Worm (Caenorhabditis elegans) whole organism, L3 larva: ENCODE measurements around the gene tmem-132.

ENCODE experiments used
- ceh-82 ChIP-seq: fragments of 150-350 bp; optimal IDR thresholded peaks from 2 replicates; lab custom pipeline; 2014; ENCODE audit warnings: missing biosample characterization, missing genetic modification characterization
- ceh-9 ChIP-seq: sonication (generic microtip); optimal IDR thresholded peaks from 2 replicates; lab custom pipeline; 2018; ENCODE audit warnings: missing biosample characterization, missing genetic modification characterization
- fkh-10 ChIP-seq: sonication (generic microtip); optimal IDR thresholded peaks from 2 replicates; lab custom pipeline; 2017; ENCODE audit warnings: missing biosample characterization, missing genetic modification reagents, missing genetic modification characterization
- jun-1 ChIP-seq: fragments of 150-350 bp; optimal IDR thresholded peaks from 2 replicates; lab custom pipeline; 2014; ENCODE audit warnings: missing biosample characterization, missing genetic modification reagents, missing genetic modification characterization
- nhr-12 ChIP-seq: fragments of 150-350 bp; optimal IDR thresholded peaks from 2 replicates; lab custom pipeline; 2014; ENCODE audit warnings: missing biosample characterization, missing genetic modification characterization
- zag-1 ChIP-seq: fragments of 150-350 bp; optimal IDR thresholded peaks from 2 replicates; lab custom pipeline; 2014; ENCODE audit warnings: missing biosample characterization, missing genetic modification characterization
- ztf-4 ChIP-seq: fragments of 150-350 bp; optimal IDR thresholded peaks from 2 replicates; lab custom pipeline; 2014; ENCODE audit warnings: missing biosample characterization, missing genetic modification characterization

DNA sequence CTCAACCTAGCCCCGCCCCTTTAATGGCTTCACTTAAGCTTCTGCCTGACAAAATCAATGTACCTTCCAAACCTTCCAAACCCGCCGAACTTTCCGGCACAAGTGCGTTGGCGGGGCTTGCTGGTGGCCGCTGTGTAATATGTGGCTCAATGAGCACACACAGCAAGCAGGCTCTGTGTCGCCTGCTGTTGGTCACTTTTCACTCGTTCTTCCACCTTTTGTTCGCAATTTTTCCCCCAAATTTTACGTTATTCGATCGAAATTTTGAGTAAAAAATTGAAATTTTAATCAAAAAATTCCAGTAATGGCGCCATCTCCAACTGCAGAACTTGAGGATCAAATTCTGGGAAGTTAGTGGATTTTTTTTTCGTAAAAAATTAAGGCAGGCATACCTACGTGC lies 15.8 kb downstream of the tmem-132 start, which contains the start of gene set-27:
- no peak for TF ChIP-seq zag-1 (tag; lab: Kevin White, UChicago)
- TF ChIP-seq ceh-9 (tag; lab: Kevin White, UChicago) = no peak
- TF ChIP-seq nhr-12 (tag; lab: Kevin White, UChicago) = no peak
- TF ChIP-seq fkh-10 (GFP tag; lab: Kevin White, UChicago) = no peak
- TF ChIP-seq jun-1 (tag; lab: Kevin White, UChicago) = no peak
- TF ChIP-seq ztf-4 = no peak
- no peak for TF ChIP-seq ceh-82 (tag; lab: Kevin White, UChicago)
